Worm (Caenorhabditis elegans) whole organism, L3 larva: ENCODE results near the gene twk-24.

Source experiments
- ama-1 ChIP-seq: fragments of 150-350 bp; optimal IDR thresholded peaks from 2 replicates; lab custom pipeline; 2018
- ceh-16 ChIP-seq: sonication (generic microtip); optimal IDR thresholded peaks from 2 replicates; lab custom pipeline; 2017; ENCODE audit warnings: missing biosample characterization, missing genetic modification characterization
- ceh-9 ChIP-seq: sonication (generic microtip); optimal IDR thresholded peaks from 2 replicates; lab custom pipeline; 2018; ENCODE audit warnings: missing biosample characterization, missing genetic modification characterization
- egl-27 ChIP-seq: sonication (generic microtip); optimal IDR thresholded peaks from 4 replicates; lab custom pipeline; 2017; ENCODE audit warnings: missing biosample characterization, missing genetic modification reagents, missing genetic modification characterization
- egl-5 ChIP-seq: fragments of 150-350 bp; optimal IDR thresholded peaks from 2 replicates; lab custom pipeline; 2017; ENCODE audit warnings: missing biosample characterization, missing genetic modification reagents, missing genetic modification characterization, inconsistent platforms
- elt-1 ChIP-seq: fragments of 150-350 bp; optimal IDR thresholded peaks from 2 replicates; lab custom pipeline; 2014; ENCODE audit warnings: missing biosample characterization, missing genetic modification characterization
- eor-1 ChIP-seq, 2 experiments: fragments of 150-350 bp; optimal IDR thresholded peaks; 2 replicates each; lab custom pipeline; 2014 to 2018; ENCODE audit warnings: missing biosample characterization in 2 of 2, missing genetic modification characterization in 2 of 2
- fos-1 ChIP-seq: fragments of 150-350 bp; optimal IDR thresholded peaks from 2 replicates; lab custom pipeline; 2014; ENCODE audit warnings: missing biosample characterization, missing genetic modification characterization
- jun-1 ChIP-seq: fragments of 150-350 bp; optimal IDR thresholded peaks from 2 replicates; lab custom pipeline; 2014; ENCODE audit warnings: missing biosample characterization, missing genetic modification reagents, missing genetic modification characterization
- lin-39 ChIP-seq: fragments of 150-350 bp; optimal IDR thresholded peaks from 2 replicates; lab custom pipeline; 2018; ENCODE audit warnings: missing biosample characterization, missing genetic modification reagents, missing genetic modification characterization
- lsy-12 ChIP-seq: sonication (generic microtip); optimal IDR thresholded peaks from 2 replicates; lab custom pipeline; 2016; ENCODE audit warnings: mild to moderate bottlenecking, missing genetic modification characterization, missing compliant biosample characterization
- mdl-1 ChIP-seq: fragments of 150-350 bp; optimal IDR thresholded peaks from 2 replicates; lab custom pipeline; 2014; ENCODE audit warnings: missing biosample characterization, missing genetic modification characterization
- nfya-1 ChIP-seq: sonication (generic microtip); optimal IDR thresholded peaks from 2 replicates; lab custom pipeline; 2017; ENCODE audit warnings: missing genetic modification characterization, mild to moderate bottlenecking, missing compliant biosample characterization, antibody characterized with exemption, moderate library complexity; ENCODE audit not compliant: insufficient read depth
- nhr-11 ChIP-seq: fragments of 150-350 bp; optimal IDR thresholded peaks from 2 replicates; lab custom pipeline; 2014; ENCODE audit warnings: missing biosample characterization, missing genetic modification characterization
- nhr-12 ChIP-seq: fragments of 150-350 bp; optimal IDR thresholded peaks from 2 replicates; lab custom pipeline; 2014; ENCODE audit warnings: missing biosample characterization, missing genetic modification characterization
- nhr-23 ChIP-seq: fragments of 150-350 bp; optimal IDR thresholded peaks from 2 replicates; lab custom pipeline; 2014; ENCODE audit warnings: missing biosample characterization, missing genetic modification reagents, missing genetic modification characterization
- nhr-25 ChIP-seq: sonication (generic microtip); optimal IDR thresholded peaks from 2 replicates; lab custom pipeline; 2017; ENCODE audit warnings: missing biosample characterization, missing genetic modification characterization
- nhr-67 ChIP-seq: fragments of 150-350 bp; optimal IDR thresholded peaks from 2 replicates; lab custom pipeline; 2014; ENCODE audit warnings: missing biosample characterization, missing genetic modification characterization
- nhr-76 ChIP-seq: fragments of 150-350 bp; sonication (generic microtip); optimal IDR thresholded peaks from 5 replicates; lab custom pipeline; 2014; ENCODE audit warnings: missing biosample characterization, missing genetic modification characterization
- pha-4 ChIP-seq: fragments of 150-350 bp; optimal IDR thresholded peaks from 2 replicates; lab custom pipeline; 2014; ENCODE audit warnings: missing biosample characterization, missing genetic modification reagents, missing genetic modification characterization
- sea-2 ChIP-seq: fragments of 150-350 bp; sonication (generic microtip); optimal IDR thresholded peaks from 4 replicates; lab custom pipeline; 2014; ENCODE audit warnings: missing biosample characterization, missing genetic modification reagents, missing genetic modification characterization
- skn-1 ChIP-seq: fragments of 150-350 bp; optimal IDR thresholded peaks from 2 replicates; lab custom pipeline; 2014; ENCODE audit warnings: missing biosample characterization, missing genetic modification characterization
- snpc-4 ChIP-seq: fragments of 150-350 bp; optimal IDR thresholded peaks from 2 replicates; lab custom pipeline; 2014; ENCODE audit warnings: missing biosample characterization, missing genetic modification characterization
- ztf-11 ChIP-seq: fragments of 150-350 bp; optimal IDR thresholded peaks from 2 replicates; lab custom pipeline; 2014; ENCODE audit warnings: missing biosample characterization, missing genetic modification characterization

twk-24 gene

ce11 chrV:12244980-12245742 lies 24.0 kb downstream of the twk-24 start, which contains the start of the genes T04H1.13, slfl-5 and rad-50:
Gene T04H1.13, minus strand, starts transcription at chrV:12245030.
Gene slfl-5, minus strand, starts transcription at chrV:12245044.
Gene rad-50, plus strand, starts transcription at chrV:12245646.
- TF ChIP-seq ztf-11: no peak
- peak; percentile 96 for TF ChIP-seq pha-4 (tag; lab: Kevin White, UChicago)
- peak; percentile 20 for TF ChIP-seq nhr-23 (tag; lab: Kevin White, UChicago)
- TF ChIP-seq snpc-4 (tag; lab: Kevin White, UChicago): peak; percentile 9

- TF ChIP-seq egl-27 (tag; lab: Kevin White, UChicago) (no peak), nhr-25 (tag; lab: Kevin White, UChicago) (no peak), ama-1 (lab: Kevin White, UChicago) (no peak), elt-1 (no peak), jun-1 (no peak), sea-2 (GFP tag; lab: Kevin White, UChicago) (no peak), nhr-23 (tag; lab: Kevin White, UChicago) (no peak), skn-1 (tag; lab: Kevin White, UChicago) (no peak), eor-1 (tag; optimal IDR thresholded peaks at IDR 0.05; lab: Kevin White, UChicago) (no peak), lsy-12 (tag; lab: Kevin White, UChicago) (no peak), nhr-12 (tag; lab: Kevin White, UChicago) (no peak), ceh-16 (no peak)
Observed at ce11 chrV:12241126-12241525, 28.0 kb downstream of the twk-24 start, which contains the start of gene ttr-22. Gene ttr-22, plus strand, starts transcription at chrV:12241426.

ce11 chrV:12235502-12235901 lies 33.6 kb downstream of the twk-24 start:
- peak; percentile 45 for TF ChIP-seq nfya-1 (tag; lab: Kevin White, UChicago)
- no peak for TF ChIP-seq nhr-11 (tag; lab: Kevin White, UChicago)
- TF ChIP-seq egl-5 (tag; lab: Kevin White, UChicago): peak; percentile 29
- no peak for TF ChIP-seq fos-1 (tag; lab: Kevin White, UChicago)
- peak; percentile 9 for TF ChIP-seq lin-39 (tag; lab: Kevin White, UChicago)

ce11 chrV:12234293-12235004 lies 34.7 kb downstream of the twk-24 start, which contains the start of gene myo-3:
Gene myo-3, minus strand, starts transcription at chrV:12234343.
- TF ChIP-seq fos-1 (tag; lab: Kevin White, UChicago): no peak
- no peak for TF ChIP-seq mdl-1 (tag; lab: Kevin White, UChicago)
- TF ChIP-seq ceh-9 (tag; lab: Kevin White, UChicago): no peak
- no peak for TF ChIP-seq snpc-4 (tag; lab: Kevin White, UChicago)
- TF ChIP-seq nhr-11 (tag; lab: Kevin White, UChicago): no peak
- no peak for TF ChIP-seq nhr-12 (tag; lab: Kevin White, UChicago)
- TF ChIP-seq nhr-76: no peak
- TF ChIP-seq nhr-67: no peak
- no peak for TF ChIP-seq lsy-12 (tag; lab: Kevin White, UChicago)

- TF ChIP-seq ceh-9 (tag; lab: Kevin White, UChicago) (no peak), lin-39 (tag; lab: Kevin White, UChicago) (peak; percentile 4)
- TF ChIP-seq, all 47 proteins: peak for 1
Observed at ce11 chrV:12233425-12233824, 35.7 kb downstream of the twk-24 start.
